Worm (Caenorhabditis elegans) whole organism, L2 larva: ENCODE data around the gene C27H5.2.

Experiments
- C34F6.9 ChIP-seq: fragments of 150-350 bp; optimal IDR thresholded peaks from 2 replicates; lab custom pipeline; 2014; ENCODE audit warnings: missing biosample characterization, missing genetic modification characterization
- F13H6.1 ChIP-seq: sonication (generic microtip); optimal IDR thresholded peaks from 2 replicates; lab custom pipeline; 2016; ENCODE audit warnings: missing genetic modification characterization, missing compliant biosample characterization
- R02D3.7 ChIP-seq: fragments of 150-350 bp; optimal IDR thresholded peaks from 2 replicates; lab custom pipeline; 2014; ENCODE audit warnings: missing biosample characterization, missing genetic modification characterization
- Y55F3AM.14 ChIP-seq: fragments of 200-800 bp; sonication (Bioruptor generic); optimal IDR thresholded peaks from 2 replicates; lab custom pipeline; 2018; ENCODE audit warnings: mild to moderate bottlenecking, missing genetic modification characterization, missing compliant biosample characterization
- alr-1 ChIP-seq: fragments of 150-350 bp; optimal IDR thresholded peaks from 2 replicates; lab custom pipeline; 2014; ENCODE audit warnings: missing biosample characterization, missing genetic modification characterization
- blmp-1 ChIP-seq: sonication (generic microtip); optimal IDR thresholded peaks from 2 replicates; lab custom pipeline; 2017; ENCODE audit warnings: missing genetic modification characterization, mild to moderate bottlenecking, missing compliant biosample characterization, antibody characterized with exemption, moderate library complexity; ENCODE audit not compliant: insufficient read depth
- ceh-16 ChIP-seq: fragments of 150-350 bp; optimal IDR thresholded peaks from 2 replicates; lab custom pipeline; 2014; ENCODE audit warnings: missing biosample characterization, missing genetic modification characterization
- ceh-82 ChIP-seq: fragments of 150-350 bp; optimal IDR thresholded peaks from 2 replicates; lab custom pipeline; 2014; ENCODE audit warnings: missing biosample characterization, missing genetic modification characterization
- crh-2 ChIP-seq: sonication (generic microtip); optimal IDR thresholded peaks from 2 replicates; lab custom pipeline; 2017; ENCODE audit warnings: missing biosample characterization, missing genetic modification characterization
- egl-27 ChIP-seq: sonication (generic microtip); optimal IDR thresholded peaks from 3 replicates; lab custom pipeline; 2017; ENCODE audit warnings: missing biosample characterization, missing genetic modification reagents, missing genetic modification characterization
- fos-1 ChIP-seq: fragments of 150-350 bp; optimal IDR thresholded peaks from 2 replicates; lab custom pipeline; 2014; ENCODE audit warnings: missing biosample characterization, missing genetic modification characterization
- gmeb-1 ChIP-seq: fragments of 150-350 bp; optimal IDR thresholded peaks from 2 replicates; lab custom pipeline; 2014; ENCODE audit warnings: missing biosample characterization, missing genetic modification characterization
- lin-11 ChIP-seq: fragments of 150-350 bp; sonication (generic microtip); optimal IDR thresholded peaks from 2 replicates; lab custom pipeline; 2014; ENCODE audit warnings: missing biosample characterization, missing genetic modification characterization, inconsistent platforms, mixed read lengths
- lin-13 ChIP-seq: fragments of 150-350 bp; optimal IDR thresholded peaks from 2 replicates; lab custom pipeline; 2014; ENCODE audit warnings: missing biosample characterization, missing genetic modification reagents, missing genetic modification characterization
- lin-39 ChIP-seq: fragments of 150-350 bp; optimal IDR thresholded peaks from 2 replicates; lab custom pipeline; 2014; ENCODE audit warnings: missing biosample characterization, missing genetic modification reagents, missing genetic modification characterization
- lsy-2 ChIP-seq, 2 experiments: fragments of 150-350 bp in 1 of 2; sonication (generic microtip) in 1 of 2; optimal IDR thresholded peaks; 2 replicates each; lab custom pipeline; 2014 to 2017; ENCODE audit warnings: missing biosample characterization in 2 of 2, missing genetic modification characterization in 2 of 2
- mab-5 ChIP-seq: fragments of 150-350 bp; optimal IDR thresholded peaks from 2 replicates; lab custom pipeline; 2014; ENCODE audit warnings: missing biosample characterization, missing genetic modification characterization
- mbf-1 ChIP-seq: sonication (generic microtip); optimal IDR thresholded peaks from 2 replicates; lab custom pipeline; 2017; ENCODE audit warnings: missing biosample characterization, missing genetic modification characterization
- mdl-1 ChIP-seq, 2 experiments: fragments of 150-350 bp in 1 of 2; sonication (generic microtip) in 1 of 2; optimal IDR thresholded peaks; 2 replicates each; lab custom pipeline; 2017; ENCODE audit warnings: missing biosample characterization in 2 of 2, missing genetic modification characterization in 2 of 2
- nhr-10 ChIP-seq: sonication (generic microtip); optimal IDR thresholded peaks from 2 replicates; lab custom pipeline; 2017; ENCODE audit warnings: missing biosample characterization, missing genetic modification characterization
- nhr-12 ChIP-seq: fragments of 150-350 bp; optimal IDR thresholded peaks from 2 replicates; lab custom pipeline; 2014; ENCODE audit warnings: missing biosample characterization, missing genetic modification characterization
- nhr-129 ChIP-seq: fragments of 150-350 bp; optimal IDR thresholded peaks from 2 replicates; lab custom pipeline; 2014; ENCODE audit warnings: missing biosample characterization, missing genetic modification characterization
- nhr-21 ChIP-seq: fragments of 150-350 bp; optimal IDR thresholded peaks from 2 replicates; lab custom pipeline; 2014; ENCODE audit warnings: missing biosample characterization, missing genetic modification characterization
- nhr-23 ChIP-seq: fragments of 150-350 bp; optimal IDR thresholded peaks from 2 replicates; lab custom pipeline; 2014; ENCODE audit warnings: missing biosample characterization, missing genetic modification reagents, missing genetic modification characterization
- nhr-77 ChIP-seq: fragments of 150-350 bp; optimal IDR thresholded peaks from 2 replicates; lab custom pipeline; 2014; ENCODE audit warnings: missing biosample characterization, missing genetic modification characterization
- peb-1 ChIP-seq: fragments of 150-350 bp; optimal IDR thresholded peaks from 2 replicates; lab custom pipeline; 2014; ENCODE audit warnings: missing biosample characterization, missing genetic modification characterization
- sem-4 ChIP-seq: fragments of 150-350 bp; optimal IDR thresholded peaks from 2 replicates; lab custom pipeline; 2014; ENCODE audit warnings: missing biosample characterization, missing genetic modification reagents, missing genetic modification characterization
- sma-3 ChIP-seq: sonication (generic microtip); optimal IDR thresholded peaks from 2 replicates; lab custom pipeline; 2016; ENCODE audit warnings: missing genetic modification reagents, missing genetic modification characterization, missing compliant biosample characterization
- sma-9 ChIP-seq, 2 experiments: fragments of 150-350 bp in 1 of 2; sonication (generic microtip) in 1 of 2; optimal IDR thresholded peaks; 2 replicates each; lab custom pipeline; 2014 to 2016; ENCODE audit warnings: missing genetic modification characterization in 2 of 2, mild to moderate bottlenecking in 1 of 2, missing biosample characterization in 1 of 2, missing compliant biosample characterization in 1 of 2, missing genetic modification reagents in 1 of 2, moderate library complexity in 1 of 2
- snpc-4 ChIP-seq: fragments of 150-350 bp; optimal IDR thresholded peaks from 2 replicates; lab custom pipeline; 2014; ENCODE audit warnings: missing biosample characterization, missing genetic modification characterization
- unc-55 ChIP-seq: fragments of 150-350 bp; sonication (generic microtip); optimal IDR thresholded peaks from 3 replicates; lab custom pipeline; 2014; ENCODE audit warnings: missing biosample characterization, missing genetic modification reagents, missing genetic modification characterization
- zag-1 ChIP-seq: fragments of 150-350 bp; optimal IDR thresholded peaks from 2 replicates; lab custom pipeline; 2014; ENCODE audit warnings: missing biosample characterization, missing genetic modification characterization
- ztf-1 ChIP-seq: fragments of 200-800 bp; sonication (Bioruptor generic); conservative IDR thresholded peaks from 2 replicates; pipeline ENCODE4 v1.3.6; 2022; ENCODE audit warnings: missing genetic modification characterization, missing compliant biosample characterization
- ztf-4 ChIP-seq: fragments of 150-350 bp; optimal IDR thresholded peaks from 2 replicates; lab custom pipeline; 2014; ENCODE audit warnings: missing biosample characterization, missing genetic modification characterization

C27H5.2 gene

DNA sequence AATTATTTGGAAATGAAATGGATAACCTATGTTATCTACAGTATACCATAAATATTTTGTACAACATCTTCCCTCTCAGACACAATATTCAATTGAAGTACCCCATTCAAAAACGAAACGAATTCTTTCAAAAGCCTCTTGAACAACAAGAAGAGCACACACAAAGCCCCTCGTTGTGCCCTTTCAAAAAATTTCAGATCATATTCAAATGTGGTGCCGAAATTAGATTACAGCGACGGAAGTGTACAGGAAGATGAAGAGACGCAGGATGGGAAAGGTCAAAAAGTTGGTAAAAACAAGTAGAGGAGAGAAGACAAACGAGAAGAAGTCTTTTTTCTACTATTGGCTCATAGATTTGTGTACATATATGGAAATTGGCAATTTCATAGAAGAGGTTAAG, 20.7 kb downstream of the C27H5.2 start:
- TF ChIP-seq sma-9 (GFP tag; optimal IDR thresholded peaks at IDR 0.05; lab: Kevin White, UChicago) (no peak), sma-9 (tag; optimal IDR thresholded peaks at IDR 0.05; lab: Kevin White, UChicago) (no peak), C34F6.9 (tag; lab: Kevin White, UChicago) (peak; percentile 0)

DNA sequence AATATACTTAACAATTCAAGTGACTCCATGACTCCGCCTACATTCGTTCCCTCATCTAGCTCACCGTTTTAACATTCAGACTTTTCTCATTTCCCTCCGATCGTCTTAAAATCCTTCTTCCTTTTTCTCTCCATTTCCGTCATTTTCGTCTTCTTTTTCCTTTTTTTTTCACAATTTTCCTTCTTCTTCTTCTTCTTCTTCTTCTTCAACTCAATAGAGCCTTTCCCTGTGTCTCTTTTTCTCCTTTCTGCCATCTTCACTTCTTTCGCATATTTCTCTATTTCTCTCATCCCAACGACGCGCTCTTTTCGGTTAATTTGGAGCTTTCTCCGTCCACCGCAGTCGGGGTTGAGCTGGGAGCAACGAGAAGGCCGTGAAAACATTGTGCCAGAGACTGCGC, 27.2 kb downstream of the C27H5.2 start:
- TF ChIP-seq F13H6.1 (tag; lab: Kevin White, UChicago) (peak; percentile 18), lin-11 (tag; lab: Kevin White, UChicago) (peak; percentile 31), sma-3 (no peak), R02D3.7 (tag; lab: Kevin White, UChicago) (no peak), ceh-82 (no peak), lin-39 (no peak), nhr-129 (tag; lab: Kevin White, UChicago) (peak; percentile 12), C34F6.9 (tag; lab: Kevin White, UChicago) (peak; percentile 64), unc-55 (GFP tag; lab: Kevin White, UChicago) (peak; percentile 50), fos-1 (tag; lab: Kevin White, UChicago) (no peak), crh-2 (tag; lab: Kevin White, UChicago) (peak; percentile 31), lsy-2 (tag; optimal IDR thresholded peaks at IDR 0.05; lab: Kevin White, UChicago) (peak in 1 of 2 experiments; percentile 40), ceh-16 (tag; lab: Kevin White, UChicago) (no peak), nhr-10 (tag; lab: Kevin White, UChicago) (no peak), gmeb-1 (tag; lab: Kevin White, UChicago) (no peak), mbf-1 (tag; lab: Kevin White, UChicago) (no peak)
- TF ChIP-seq, all 48 proteins: peak for 7

DNA sequence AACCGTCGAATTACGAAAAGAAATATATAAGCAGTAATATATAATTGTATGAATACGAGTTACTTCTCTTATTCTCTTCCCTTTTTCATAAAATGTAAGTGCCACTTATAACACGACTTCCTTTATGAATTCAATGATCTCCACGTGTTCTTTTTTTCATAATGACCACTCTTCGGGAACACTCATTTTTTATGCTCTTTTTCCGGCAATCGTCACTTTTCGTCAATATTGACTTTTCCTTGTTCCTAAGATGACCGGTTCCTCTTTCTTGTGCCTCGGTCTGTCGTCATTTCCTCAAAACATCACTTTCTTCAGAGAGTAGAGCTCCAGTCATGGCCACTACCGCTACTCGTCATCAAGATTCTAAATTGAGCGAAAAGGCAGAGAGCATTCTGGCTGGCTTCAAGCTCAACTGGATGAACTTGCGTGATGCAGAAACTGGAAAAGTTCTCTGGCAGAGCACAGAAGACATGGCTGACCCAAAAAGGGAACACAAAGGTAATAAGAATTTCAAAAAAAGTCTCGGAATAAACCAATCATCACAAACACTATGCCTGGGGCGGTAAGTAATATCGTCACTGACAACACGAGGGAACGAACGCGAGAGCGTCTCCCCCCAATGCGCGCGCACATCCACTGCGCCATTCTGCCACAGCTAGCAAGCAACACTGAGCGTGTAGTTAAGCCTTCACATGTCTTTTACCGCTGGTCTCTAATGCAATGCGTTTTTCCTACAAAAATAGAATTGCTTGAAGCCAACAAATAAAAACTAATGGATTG, 28.3 kb downstream of the C27H5.2 start, which contains the start of gene pdl-1:
TSS of gene pdl-1 (plus strand) at position 309 of the 780 bp plus-strand sequence.
- TF ChIP-seq sma-3 = peak; percentile 55
- peak; percentile 7 to 61 for TF ChIP-seq lsy-2 (tag; optimal IDR thresholded peaks at IDR 0.05; lab: Kevin White, UChicago)
- TF ChIP-seq ztf-1 = no peak
- peak; percentile 41 for TF ChIP-seq ceh-16 (tag; lab: Kevin White, UChicago)
- peak; percentile 76 for TF ChIP-seq nhr-129 (tag; lab: Kevin White, UChicago)
- TF ChIP-seq gmeb-1 (tag; lab: Kevin White, UChicago) = peak; percentile 68
- TF ChIP-seq nhr-23 (tag; lab: Kevin White, UChicago) = no peak
- TF ChIP-seq Y55F3AM.14 (GFP tag; lab: Kevin White, UChicago) = peak; percentile 63
- peak; percentile 74 for TF ChIP-seq nhr-21 (tag; lab: Kevin White, UChicago)
- no peak for TF ChIP-seq nhr-12 (tag; lab: Kevin White, UChicago)
- peak; percentile 56 for TF ChIP-seq mab-5 (tag; lab: Kevin White, UChicago)
- peak; percentile 35 for TF ChIP-seq crh-2 (tag; lab: Kevin White, UChicago)
- peak; percentile 81 for TF ChIP-seq lin-11 (tag; lab: Kevin White, UChicago)
- peak; percentile 54 for TF ChIP-seq fos-1 (tag; lab: Kevin White, UChicago)
- peak; percentile 31 for TF ChIP-seq egl-27 (tag; lab: Kevin White, UChicago)
- TF ChIP-seq zag-1 (tag; lab: Kevin White, UChicago) = peak; percentile 15
- peak; percentile 25 for TF ChIP-seq blmp-1 (tag; lab: Kevin White, UChicago)
- peak; percentile 65 for TF ChIP-seq F13H6.1 (tag; lab: Kevin White, UChicago)
- TF ChIP-seq ztf-4 (tag; lab: Kevin White, UChicago) = peak; percentile 60
- TF ChIP-seq lin-13 (GFP tag; lab: Kevin White, UChicago) = peak; percentile 73
- no peak for TF ChIP-seq nhr-77 (tag; lab: Kevin White, UChicago)
- peak in 1 of 2 experiments; percentile 30 for TF ChIP-seq mdl-1 (tag; optimal IDR thresholded peaks at IDR 0.05; lab: Kevin White, UChicago)
- TF ChIP-seq snpc-4 (tag; lab: Kevin White, UChicago) = peak; percentile 22
- TF ChIP-seq nhr-10 (tag; lab: Kevin White, UChicago) = no peak
- TF ChIP-seq peb-1 = no peak
- TF ChIP-seq unc-55 (GFP tag; lab: Kevin White, UChicago) = peak; percentile 74
- TF ChIP-seq ceh-82 = no peak
- TF ChIP-seq sma-9 (GFP tag; optimal IDR thresholded peaks at IDR 0.05; lab: Kevin White, UChicago) = peak; percentile 84
- no peak for TF ChIP-seq sma-9 (tag; optimal IDR thresholded peaks at IDR 0.05; lab: Kevin White, UChicago)
- no peak for TF ChIP-seq alr-1 (tag; lab: Kevin White, UChicago)
- peak; percentile 56 for TF ChIP-seq sem-4
- peak; percentile 67 for TF ChIP-seq C34F6.9 (tag; lab: Kevin White, UChicago)
